Worm (Caenorhabditis elegans) whole organism, L1 larva: ENCODE results near the gene ZC373.5.

Source experiments
- ces-1 ChIP-seq: fragments of 150-350 bp; optimal IDR thresholded peaks from 2 replicates; lab custom pipeline; 2014; ENCODE audit warnings: missing biosample characterization, missing genetic modification reagents, missing genetic modification characterization
- lsy-2 ChIP-seq, 2 experiments: fragments of 150-350 bp; optimal IDR thresholded peaks; 2 replicates each; lab custom pipeline; 2014; ENCODE audit warnings: missing biosample characterization in 2 of 2, missing genetic modification characterization in 2 of 2
- nhr-12 ChIP-seq: sonication (generic microtip); optimal IDR thresholded peaks from 2 replicates; lab custom pipeline; 2017; ENCODE audit warnings: missing biosample characterization, missing genetic modification characterization
- nhr-90 ChIP-seq: sonication (generic microtip); optimal IDR thresholded peaks from 2 replicates; lab custom pipeline; 2016; ENCODE audit warnings: mild to moderate bottlenecking, missing genetic modification characterization, missing compliant biosample characterization; ENCODE audit not compliant: poor library complexity
- pqm-1 ChIP-seq: sonication (generic microtip); optimal IDR thresholded peaks from 3 replicates; lab custom pipeline; 2017; ENCODE audit warnings: missing biosample characterization, missing genetic modification characterization
- rnt-1 ChIP-seq: sonication (generic microtip); optimal IDR thresholded peaks from 2 replicates; lab custom pipeline; 2016; ENCODE audit warnings: mild to moderate bottlenecking, missing genetic modification characterization, moderate library complexity, missing compliant biosample characterization
- unc-30 ChIP-seq: sonication (generic microtip); optimal IDR thresholded peaks from 2 replicates; lab custom pipeline; 2017; ENCODE audit warnings: missing biosample characterization, missing genetic modification characterization

DNA sequence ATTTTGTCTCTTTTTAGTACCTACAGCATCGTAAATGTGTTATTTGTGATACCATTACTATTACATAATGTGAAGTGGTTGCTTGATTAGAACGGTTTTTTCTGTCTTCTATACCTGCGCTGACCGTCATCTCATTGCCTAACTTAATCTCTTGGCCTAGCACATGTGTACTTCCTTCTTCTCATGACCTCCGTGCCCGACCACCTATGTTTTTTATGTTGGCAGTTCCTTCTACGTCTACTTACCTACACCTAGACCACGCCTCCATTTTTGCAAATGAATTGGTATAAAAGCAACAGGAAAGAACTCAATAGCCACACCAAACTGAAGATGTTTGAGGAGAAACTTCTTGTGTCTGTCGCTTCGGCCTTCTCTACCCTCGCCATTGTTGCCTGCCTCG, 3.1 kb upstream of the ZC373.5 start, which contains the start of gene col-176:
- TF ChIP-seq nhr-12 (no peak), unc-30 (tag; lab: Kevin White, UChicago) (no peak), lsy-2 (tag; optimal IDR thresholded peaks at IDR 0.05; lab: Kevin White, UChicago) (no peak), pqm-1 (tag; lab: Kevin White, UChicago) (no peak), nhr-90 (no peak), ces-1 (GFP tag; lab: Kevin White, UChicago) (no peak), rnt-1 (tag; lab: Kevin White, UChicago) (no peak)
